Fruit fly (Drosophila melanogaster) whole organism, embryonic: ENCODE measurements around the gene aralar1.

Source experiments
- Atf-2 ChIP-seq: fragments of 200-800 bp; sonication (Bioruptor generic); optimal IDR thresholded peaks from 2 replicates; lab custom pipeline; 2016; ENCODE audit warnings: missing biosample characterization, missing genetic modification characterization
- CG13123 ChIP-seq: fragments of 200-800 bp; sonication (Bioruptor generic); optimal IDR thresholded peaks from 2 replicates; lab custom pipeline; 2016; ENCODE audit warnings: missing biosample characterization, missing genetic modification characterization
- CG14050 ChIP-seq: fragments of 200-800 bp; sonication (Bioruptor generic); IDR thresholded peaks from 3 replicates; pipeline ENCODE4 v1.3.6; 2022; ENCODE audit warnings: missing biosample characterization, missing genetic modification characterization
- CG14965 ChIP-seq: fragments of 200-800 bp; sonication (Bioruptor generic); optimal IDR thresholded peaks from 2 replicates; lab custom pipeline; 2016; ENCODE audit warnings: missing biosample characterization, missing genetic modification characterization, borderline replicate concordance
- CG15073 ChIP-seq: fragments of 200-800 bp; sonication (Bioruptor generic); optimal IDR thresholded peaks from 2 replicates; lab custom pipeline; 2016; ENCODE audit warnings: missing biosample characterization, missing genetic modification characterization
- CG1647 ChIP-seq: fragments of 200-800 bp; sonication (Bioruptor generic); optimal IDR thresholded peaks from 3 replicates; lab custom pipeline; 2016; ENCODE audit warnings: missing biosample characterization, missing genetic modification characterization
- CG17361 ChIP-seq: fragments of 200-800 bp; sonication (Bioruptor generic); IDR thresholded peaks from 3 replicates; pipeline ENCODE4 v1.3.6; 2022; ENCODE audit warnings: missing biosample characterization, missing genetic modification characterization
- CG17829 ChIP-seq: fragments of 200-800 bp; optimal IDR thresholded peaks from 2 replicates; lab custom pipeline; 2019; ENCODE audit warnings: missing biosample characterization, mild to moderate bottlenecking, missing genetic modification characterization, moderate library complexity
- CG2678 ChIP-seq: fragments of 200-800 bp; sonication (Bioruptor generic); optimal IDR thresholded peaks from 3 replicates; lab custom pipeline; 2019; ENCODE audit warnings: missing biosample characterization, mild to moderate bottlenecking, missing genetic modification characterization, moderate library complexity
- CG30431 ChIP-seq: fragments of 200-800 bp; sonication (Bioruptor generic); optimal IDR thresholded peaks from 2 replicates; lab custom pipeline; 2017; ENCODE audit warnings: missing biosample characterization, missing genetic modification characterization
- CG4730 ChIP-seq: fragments of 200-800 bp; sonication (Bioruptor generic); IDR thresholded peaks from 2 replicates; pipeline ENCODE4 v1.3.6; 2022; ENCODE audit warnings: missing biosample characterization, missing genetic modification characterization
- CG6254 ChIP-seq: fragments of 200-800 bp; sonication (Bioruptor generic); optimal IDR thresholded peaks from 3 replicates; lab custom pipeline; 2017; ENCODE audit warnings: mild to moderate bottlenecking, missing biosample characterization, missing genetic modification reagents, missing genetic modification characterization
- CG6683 ChIP-seq: fragments of 200-800 bp; sonication (Bioruptor generic); optimal IDR thresholded peaks from 2 replicates; lab custom pipeline; 2017; ENCODE audit warnings: missing biosample characterization, mild to moderate bottlenecking, missing genetic modification characterization, missing genetic modification reagents
- CG6765 ChIP-seq: fragments of 200-800 bp; sonication (Bioruptor generic); optimal IDR thresholded peaks from 3 replicates; lab custom pipeline; 2017; ENCODE audit warnings: missing biosample characterization, mild to moderate bottlenecking, missing genetic modification characterization
- CG9215 ChIP-seq: fragments of 200-800 bp; sonication (Bioruptor generic); IDR thresholded peaks from 2 replicates; pipeline ENCODE4 v1.3.6; 2022; ENCODE audit warnings: missing biosample characterization, missing genetic modification characterization
- CG9727 ChIP-seq: fragments of 200-800 bp; sonication (Bioruptor generic); optimal IDR thresholded peaks from 3 replicates; lab custom pipeline; 2017; ENCODE audit warnings: missing biosample characterization, mild to moderate bottlenecking, missing genetic modification characterization
- CG9876 ChIP-seq: fragments of 200-800 bp; sonication (Bioruptor generic); optimal IDR thresholded peaks from 2 replicates; lab custom pipeline; 2016; ENCODE audit warnings: missing biosample characterization, missing genetic modification characterization
- Dbx ChIP-seq: fragments of 200-800 bp; sonication (Bioruptor generic); IDR thresholded peaks from 3 replicates; pipeline ENCODE4 v1.3.6; 2022; ENCODE audit warnings: missing biosample characterization, missing genetic modification characterization
- Dip2 ChIP-seq: fragments of 200-800 bp; sonication (Bioruptor generic); IDR thresholded peaks from 2 replicates; pipeline ENCODE4 v1.3.6; 2022; ENCODE audit warnings: missing biosample characterization, missing genetic modification characterization
- Doc2 ChIP-seq: fragments of 200-800 bp; sonication (Bioruptor generic); IDR thresholded peaks from 2 replicates; pipeline ENCODE4 v1.3.6; 2022; ENCODE audit warnings: missing biosample characterization, missing genetic modification characterization
- Ets97D ChIP-seq: fragments of 200-800 bp; sonication (Bioruptor generic); optimal IDR thresholded peaks from 3 replicates; lab custom pipeline; 2016; ENCODE audit warnings: missing biosample characterization, missing genetic modification characterization
- Hey ChIP-seq: fragments of 200-800 bp; sonication (Bioruptor generic); optimal IDR thresholded peaks from 3 replicates; lab custom pipeline; 2018; ENCODE audit warnings: missing biosample characterization, mild to moderate bottlenecking, missing genetic modification characterization
- Lhr ChIP-seq: fragments of 200-800 bp; sonication (Bioruptor generic); optimal IDR thresholded peaks from 3 replicates; lab custom pipeline; 2017; ENCODE audit warnings: mild to moderate bottlenecking, missing biosample characterization, missing genetic modification reagents, missing genetic modification characterization
- Lpt ChIP-seq: fragments of >200 bp; optimal IDR thresholded peaks from 2 replicates; lab custom pipeline; 2018; ENCODE audit warnings: missing biosample characterization, missing genetic modification characterization
- Meics ChIP-seq: fragments of 200-800 bp; sonication (Bioruptor generic); optimal IDR thresholded peaks from 2 replicates; lab custom pipeline; 2017; ENCODE audit warnings: missing biosample characterization, mild to moderate bottlenecking, missing genetic modification characterization
- Mes4 ChIP-seq: fragments of 200-800 bp; sonication (Bioruptor generic); optimal IDR thresholded peaks from 2 replicates; lab custom pipeline; 2016; ENCODE audit warnings: missing biosample characterization, missing genetic modification characterization
- NfI ChIP-seq: fragments of 200-800 bp; sonication (Bioruptor generic); optimal IDR thresholded peaks from 3 replicates; lab custom pipeline; 2018; ENCODE audit warnings: missing biosample characterization, mild to moderate bottlenecking, missing genetic modification characterization, moderate library complexity
- Oaz ChIP-seq: fragments of 200-800 bp; sonication (Bioruptor generic); IDR thresholded peaks from 2 replicates; pipeline ENCODE4 v1.3.6; 2022; ENCODE audit warnings: missing biosample characterization, missing genetic modification characterization
- Poxn ChIP-seq: fragments of 200-800 bp; sonication (Bioruptor generic); IDR thresholded peaks from 2 replicates; pipeline ENCODE4 v1.3.6; 2022; ENCODE audit warnings: missing biosample characterization, missing genetic modification characterization
- Sox100B ChIP-seq: fragments of 200-800 bp; sonication (Bioruptor generic); optimal IDR thresholded peaks from 3 replicates; lab custom pipeline; 2018; ENCODE audit warnings: missing biosample characterization, mild to moderate bottlenecking, missing genetic modification characterization
- Ssrp ChIP-seq: fragments of 200-800 bp; sonication (Bioruptor generic); optimal IDR thresholded peaks from 2 replicates; lab custom pipeline; 2018; ENCODE audit warnings: missing biosample characterization, mild to moderate bottlenecking, missing genetic modification characterization, moderate library complexity
- ac ChIP-seq: fragments of 200-800 bp; sonication (Bioruptor generic); optimal IDR thresholded peaks from 3 replicates; lab custom pipeline; 2017; ENCODE audit warnings: missing biosample characterization, mild to moderate bottlenecking, missing genetic modification characterization
- bab2 ChIP-seq: fragments of 200-800 bp; sonication (Bioruptor generic); optimal IDR thresholded peaks from 2 replicates; lab custom pipeline; 2016; ENCODE audit warnings: missing biosample characterization, missing genetic modification characterization
- chm ChIP-seq: fragments of 200-800 bp; sonication (Bioruptor generic); IDR thresholded peaks from 2 replicates; pipeline ENCODE4 v1.3.6; 2022; ENCODE audit warnings: missing biosample characterization, missing genetic modification characterization
- dm ChIP-seq: fragments of 200-800 bp; sonication (Bioruptor generic); optimal IDR thresholded peaks from 3 replicates; lab custom pipeline; 2016; ENCODE audit warnings: missing biosample characterization, missing genetic modification characterization
- dmrt11E ChIP-seq: fragments of 200-800 bp; sonication (Bioruptor generic); optimal IDR thresholded peaks from 3 replicates; lab custom pipeline; 2018; ENCODE audit warnings: missing biosample characterization, mild to moderate bottlenecking, missing genetic modification characterization, moderate library complexity
- fd96Cb ChIP-seq: fragments of 200-800 bp; sonication (Bioruptor generic); optimal IDR thresholded peaks from 2 replicates; lab custom pipeline; 2018; ENCODE audit warnings: missing biosample characterization, mild to moderate bottlenecking, missing genetic modification characterization, moderate library complexity
- gcm ChIP-seq: fragments of 200-800 bp; sonication (Bioruptor generic); optimal IDR thresholded peaks from 2 replicates; lab custom pipeline; 2019; ENCODE audit warnings: missing biosample characterization, mild to moderate bottlenecking, missing genetic modification characterization, moderate library complexity
- inv ChIP-seq: fragments of 200-800 bp; sonication (Bioruptor generic); IDR thresholded peaks from 2 replicates; pipeline ENCODE4 v1.3.6; 2022; ENCODE audit warnings: missing biosample characterization, missing genetic modification characterization; ENCODE audit not compliant: partially characterized antibody
- org-1 ChIP-seq: fragments of 200-800 bp; sonication (Bioruptor generic); optimal IDR thresholded peaks from 2 replicates; lab custom pipeline; 2017; ENCODE audit warnings: missing biosample characterization, missing genetic modification characterization
- pfk ChIP-seq: fragments of 200-800 bp; sonication (Bioruptor generic); optimal IDR thresholded peaks from 2 replicates; lab custom pipeline; 2018; ENCODE audit warnings: missing biosample characterization, mild to moderate bottlenecking, missing genetic modification characterization, moderate library complexity
- pnt ChIP-seq: fragments of 200-800 bp; sonication (Bioruptor generic); optimal IDR thresholded peaks from 3 replicates; lab custom pipeline; 2016; ENCODE audit warnings: missing biosample characterization, missing genetic modification characterization
- row ChIP-seq: fragments of 200-800 bp; sonication (Bioruptor generic); IDR thresholded peaks from 3 replicates; pipeline ENCODE4 v1.3.6; 2022; ENCODE audit warnings: missing biosample characterization, missing genetic modification characterization
- run ChIP-seq: fragments of 200-800 bp; sonication (Bioruptor generic); optimal IDR thresholded peaks from 3 replicates; lab custom pipeline; 2018; ENCODE audit warnings: missing biosample characterization, mild to moderate bottlenecking, missing genetic modification characterization
- salm ChIP-seq: fragments of 200-800 bp; sonication (Bioruptor generic); optimal IDR thresholded peaks from 2 replicates; lab custom pipeline; 2018; ENCODE audit warnings: missing biosample characterization, mild to moderate bottlenecking, missing genetic modification characterization
- sc ChIP-seq, 3 experiments: fragments of >200 bp in 2 of 3; fragments of 200-800 bp in 1 of 3; sonication (Bioruptor generic) in 1 of 3; optimal IDR thresholded peaks; 2 replicates in 2 of 3; 3 replicates in 1 of 3; lab custom pipeline; 2017; ENCODE audit warnings: mild to moderate bottlenecking in 1 of 3, missing biosample characterization in 1 of 3, missing genetic modification characterization in 1 of 3, missing genetic modification reagents in 1 of 3
- shn ChIP-seq: fragments of 200-800 bp; sonication (Bioruptor generic); optimal IDR thresholded peaks from 3 replicates; lab custom pipeline; 2016; ENCODE audit warnings: missing biosample characterization, missing genetic modification characterization
- tio ChIP-seq: fragments of 200-800 bp; sonication (Bioruptor generic); optimal IDR thresholded peaks from 2 replicates; lab custom pipeline; 2017; ENCODE audit warnings: missing biosample characterization, missing genetic modification characterization, inconsistent platforms
- toy ChIP-seq: fragments of 200-800 bp; sonication (Bioruptor generic); IDR thresholded peaks from 2 replicates; pipeline ENCODE4 v1.3.6; 2022; ENCODE audit warnings: missing biosample characterization, missing genetic modification characterization
- tx ChIP-seq: fragments of 200-800 bp; sonication (Bioruptor generic); optimal IDR thresholded peaks from 2 replicates; lab custom pipeline; 2016; ENCODE audit warnings: missing biosample characterization, missing genetic modification characterization
- zf30C ChIP-seq: fragments of 200-800 bp; sonication (Bioruptor generic); optimal IDR thresholded peaks from 3 replicates; lab custom pipeline; 2018; ENCODE audit warnings: missing biosample characterization, mild to moderate bottlenecking, missing genetic modification characterization

The aralar1 gene

dm6 chr3R:30450224-30450623 is 5.4 kb downstream of the aralar1 start (continued):
- TF ChIP-seq sc (optimal IDR thresholded peaks at IDR 0.05; lab: Kevin White, UChicago) (no peak), sc (GFP tag; optimal IDR thresholded peaks at IDR 0.05; lab: Kevin White, UChicago) (peak; percentile 83), NfI (GFP tag; lab: Kevin White, UChicago) (peak; percentile 47), CG14965 (GFP tag; lab: Kevin White, UChicago) (peak; percentile 72), Oaz (GFP tag; lab: Robert Waterston, UW) (no peak), CG6683 (GFP tag; lab: Kevin White, UChicago) (peak; percentile 72), CG13123 (no peak), Sox100B (peak; percentile 67), Lhr (GFP tag; lab: Kevin White, UChicago) (peak; percentile 60), CG9727 (GFP tag; lab: Kevin White, UChicago) (peak; percentile 88), dmrt11E (tag; lab: Kevin White, UChicago) (peak; percentile 49), bab2 (GFP tag; lab: Kevin White, UChicago) (peak; percentile 85), CG14050 (GFP tag; lab: Robert Waterston, UW) (no peak), CG6765 (GFP tag; lab: Kevin White, UChicago) (peak; percentile 75), Poxn (GFP tag; lab: Robert Waterston, UW) (peak; percentile 47; the same call in 1 of the 2 replicates), CG9876 (peak; percentile 41), org-1 (GFP tag; lab: Kevin White, UChicago) (peak; percentile 65), CG6254 (GFP tag; lab: Kevin White, UChicago) (peak; percentile 82), fd96Cb (tag; lab: Kevin White, UChicago) (peak; percentile 26), zf30C (GFP tag; lab: Kevin White, UChicago) (no peak), CG4730 (GFP tag; lab: Robert Waterston, UW) (no peak; the same call in 1 of the 2 replicates), CG17829 (tag; lab: Kevin White, UChicago) (no peak), CG2678 (tag; lab: Kevin White, UChicago) (peak; percentile 71), Lpt (GFP tag; lab: Kevin White, UChicago) (no peak), Ssrp (tag; lab: Kevin White, UChicago) (no peak), Mes4 (GFP tag; lab: Kevin White, UChicago) (peak; percentile 79), Atf-2 (GFP tag; lab: Kevin White, UChicago) (peak; percentile 73), Doc2 (GFP tag; lab: Robert Waterston, UW) (no peak), inv (GFP tag; lab: Robert Waterston, UW) (no peak), CG15073 (GFP tag; lab: Kevin White, UChicago) (no peak), row (GFP tag; lab: Robert Waterston, UW) (peak; percentile 25; the same call in 1 of the 3 replicates), shn (GFP tag; lab: Kevin White, UChicago) (peak; percentile 39), Meics (peak; percentile 76), salm (tag; lab: Kevin White, UChicago) (peak; percentile 17), CG30431 (GFP tag; lab: Kevin White, UChicago) (peak; percentile 21), Hey (tag; lab: Kevin White, UChicago) (peak; percentile 68), run (tag; lab: Kevin White, UChicago) (no peak), tx (GFP tag; lab: Kevin White, UChicago) (peak; percentile 59), gcm (GFP tag; lab: Kevin White, UChicago) (peak; percentile 55), Dbx (GFP tag; lab: Robert Waterston, UW) (peak; percentile 94), CG17361 (GFP tag; lab: Robert Waterston, UW) (no peak), Dip2 (GFP tag; lab: Robert Waterston, UW) (no peak), pfk (peak; percentile 56), Ets97D (GFP tag; lab: Kevin White, UChicago) (peak; percentile 41), dm (GFP tag; lab: Kevin White, UChicago) (peak; percentile 56), CG1647 (GFP tag; lab: Kevin White, UChicago) (peak; percentile 87), chm (GFP tag; lab: Robert Waterston, UW) (no peak; the same call in 1 of the 2 replicates), CG9215 (GFP tag; lab: Robert Waterston, UW) (no peak), pnt (GFP tag; lab: Kevin White, UChicago) (peak; percentile 69), tio (GFP tag; lab: Kevin White, UChicago) (peak; percentile 88), ac (GFP tag; lab: Kevin White, UChicago) (peak; percentile 57), toy (GFP tag; lab: Robert Waterston, UW) (peak; percentile 70; the same call in 1 of the 2 replicates)
